Worm (Caenorhabditis elegans) whole organism, L3 larva: ENCODE results near the gene pgp-8.

Experiments
- R02D3.7 ChIP-seq: fragments of 150-350 bp; optimal IDR thresholded peaks from 2 replicates; lab custom pipeline; 2014; ENCODE audit warnings: missing biosample characterization, missing genetic modification characterization
- ZK546.5 ChIP-seq: sonication (generic microtip); optimal IDR thresholded peaks from 2 replicates; lab custom pipeline; 2017; ENCODE audit warnings: missing biosample characterization, missing genetic modification characterization
- aly-2 ChIP-seq: fragments of 150-350 bp; optimal IDR thresholded peaks from 2 replicates; lab custom pipeline; 2014; ENCODE audit warnings: missing biosample characterization, missing genetic modification characterization
- ama-1 ChIP-seq: fragments of 150-350 bp; optimal IDR thresholded peaks from 2 replicates; lab custom pipeline; 2018
- ceh-16 ChIP-seq: sonication (generic microtip); optimal IDR thresholded peaks from 2 replicates; lab custom pipeline; 2017; ENCODE audit warnings: missing biosample characterization, missing genetic modification characterization
- ceh-28 ChIP-seq: fragments of 150-350 bp; optimal IDR thresholded peaks from 2 replicates; lab custom pipeline; 2014; ENCODE audit warnings: missing biosample characterization, missing genetic modification reagents, missing genetic modification characterization
- ceh-82 ChIP-seq: fragments of 150-350 bp; optimal IDR thresholded peaks from 2 replicates; lab custom pipeline; 2014; ENCODE audit warnings: missing biosample characterization, missing genetic modification characterization
- ceh-9 ChIP-seq: sonication (generic microtip); optimal IDR thresholded peaks from 2 replicates; lab custom pipeline; 2018; ENCODE audit warnings: missing biosample characterization, missing genetic modification characterization
- daf-12 ChIP-seq: fragments of 150-350 bp; optimal IDR thresholded peaks from 2 replicates; lab custom pipeline; 2014; ENCODE audit warnings: missing biosample characterization, missing genetic modification reagents, missing genetic modification characterization
- egl-27 ChIP-seq: sonication (generic microtip); optimal IDR thresholded peaks from 4 replicates; lab custom pipeline; 2017; ENCODE audit warnings: missing biosample characterization, missing genetic modification reagents, missing genetic modification characterization
- egl-5 ChIP-seq: fragments of 150-350 bp; optimal IDR thresholded peaks from 2 replicates; lab custom pipeline; 2017; ENCODE audit warnings: missing biosample characterization, missing genetic modification reagents, missing genetic modification characterization, inconsistent platforms
- elt-1 ChIP-seq: fragments of 150-350 bp; optimal IDR thresholded peaks from 2 replicates; lab custom pipeline; 2014; ENCODE audit warnings: missing biosample characterization, missing genetic modification characterization
- elt-2 ChIP-seq: sonication (generic microtip); optimal IDR thresholded peaks from 2 replicates; lab custom pipeline; 2016; ENCODE audit warnings: missing genetic modification reagents, mild to moderate bottlenecking, missing genetic modification characterization, missing compliant biosample characterization
- elt-3 ChIP-seq, 3 experiments: fragments of 150-350 bp in 1 of 3; sonication (generic microtip) in 2 of 3; optimal IDR thresholded peaks; 2 replicates in 2 of 3; 4 replicates in 1 of 3; lab custom pipeline; 2014 to 2017; ENCODE audit warnings: missing biosample characterization in 3 of 3, missing genetic modification characterization in 3 of 3
- eor-1 ChIP-seq, 2 experiments: fragments of 150-350 bp; optimal IDR thresholded peaks; 2 replicates each; lab custom pipeline; 2014 to 2018; ENCODE audit warnings: missing biosample characterization in 2 of 2, missing genetic modification characterization in 2 of 2
- fkh-10 ChIP-seq: sonication (generic microtip); optimal IDR thresholded peaks from 2 replicates; lab custom pipeline; 2017; ENCODE audit warnings: missing biosample characterization, missing genetic modification reagents, missing genetic modification characterization
- fkh-2 ChIP-seq: fragments of 150-350 bp; optimal IDR thresholded peaks from 2 replicates; lab custom pipeline; 2014; ENCODE audit warnings: missing biosample characterization, missing genetic modification reagents, missing genetic modification characterization
- fos-1 ChIP-seq: fragments of 150-350 bp; optimal IDR thresholded peaks from 2 replicates; lab custom pipeline; 2014; ENCODE audit warnings: missing biosample characterization, missing genetic modification characterization
- hmg-11 ChIP-seq: sonication (generic microtip); optimal IDR thresholded peaks from 2 replicates; lab custom pipeline; 2016; ENCODE audit warnings: missing genetic modification characterization, missing compliant biosample characterization
- jun-1 ChIP-seq: fragments of 150-350 bp; optimal IDR thresholded peaks from 2 replicates; lab custom pipeline; 2014; ENCODE audit warnings: missing biosample characterization, missing genetic modification reagents, missing genetic modification characterization
- lin-15B ChIP-seq: fragments of 150-350 bp; optimal IDR thresholded peaks from 2 replicates; lab custom pipeline; 2014; ENCODE audit warnings: missing biosample characterization, missing genetic modification characterization
- lin-39 ChIP-seq: fragments of 150-350 bp; optimal IDR thresholded peaks from 2 replicates; lab custom pipeline; 2018; ENCODE audit warnings: missing biosample characterization, missing genetic modification reagents, missing genetic modification characterization
- lsy-12 ChIP-seq: sonication (generic microtip); optimal IDR thresholded peaks from 2 replicates; lab custom pipeline; 2016; ENCODE audit warnings: mild to moderate bottlenecking, missing genetic modification characterization, missing compliant biosample characterization
- mdl-1 ChIP-seq: fragments of 150-350 bp; optimal IDR thresholded peaks from 2 replicates; lab custom pipeline; 2014; ENCODE audit warnings: missing biosample characterization, missing genetic modification characterization
- mml-1 ChIP-seq: fragments of 150-350 bp; sonication (generic microtip); optimal IDR thresholded peaks from 3 replicates; lab custom pipeline; 2014; ENCODE audit warnings: missing biosample characterization, missing genetic modification characterization
- nfya-1 ChIP-seq: sonication (generic microtip); optimal IDR thresholded peaks from 2 replicates; lab custom pipeline; 2017; ENCODE audit warnings: missing genetic modification characterization, mild to moderate bottlenecking, missing compliant biosample characterization, antibody characterized with exemption, moderate library complexity; ENCODE audit not compliant: insufficient read depth
- nhr-11 ChIP-seq: fragments of 150-350 bp; optimal IDR thresholded peaks from 2 replicates; lab custom pipeline; 2014; ENCODE audit warnings: missing biosample characterization, missing genetic modification characterization
- nhr-12 ChIP-seq: fragments of 150-350 bp; optimal IDR thresholded peaks from 2 replicates; lab custom pipeline; 2014; ENCODE audit warnings: missing biosample characterization, missing genetic modification characterization
- nhr-23 ChIP-seq: fragments of 150-350 bp; optimal IDR thresholded peaks from 2 replicates; lab custom pipeline; 2014; ENCODE audit warnings: missing biosample characterization, missing genetic modification reagents, missing genetic modification characterization
- nhr-237 ChIP-seq: fragments of 150-350 bp; optimal IDR thresholded peaks from 2 replicates; lab custom pipeline; 2014; ENCODE audit warnings: missing biosample characterization, missing genetic modification characterization
- nhr-25 ChIP-seq: sonication (generic microtip); optimal IDR thresholded peaks from 2 replicates; lab custom pipeline; 2017; ENCODE audit warnings: missing biosample characterization, missing genetic modification characterization
- nhr-28 ChIP-seq: fragments of 150-350 bp; optimal IDR thresholded peaks from 2 replicates; lab custom pipeline; 2014; ENCODE audit warnings: missing biosample characterization, missing genetic modification characterization
- nhr-43 ChIP-seq: sonication (generic microtip); optimal IDR thresholded peaks from 2 replicates; lab custom pipeline; 2016; ENCODE audit warnings: mild to moderate bottlenecking, missing genetic modification characterization, missing compliant biosample characterization; ENCODE audit not compliant: poor library complexity, severe bottlenecking
- nhr-67 ChIP-seq: fragments of 150-350 bp; optimal IDR thresholded peaks from 2 replicates; lab custom pipeline; 2014; ENCODE audit warnings: missing biosample characterization, missing genetic modification characterization
- nhr-76 ChIP-seq: fragments of 150-350 bp; sonication (generic microtip); optimal IDR thresholded peaks from 5 replicates; lab custom pipeline; 2014; ENCODE audit warnings: missing biosample characterization, missing genetic modification characterization
- nhr-77 ChIP-seq: fragments of 150-350 bp; optimal IDR thresholded peaks from 2 replicates; lab custom pipeline; 2014; ENCODE audit warnings: missing biosample characterization, missing genetic modification characterization
- pha-4 ChIP-seq: fragments of 150-350 bp; optimal IDR thresholded peaks from 2 replicates; lab custom pipeline; 2014; ENCODE audit warnings: missing biosample characterization, missing genetic modification reagents, missing genetic modification characterization
- pqm-1 ChIP-seq: fragments of 150-350 bp; optimal IDR thresholded peaks from 2 replicates; lab custom pipeline; 2017; ENCODE audit warnings: missing biosample characterization, missing genetic modification characterization, inconsistent platforms
- sea-2 ChIP-seq: fragments of 150-350 bp; sonication (generic microtip); optimal IDR thresholded peaks from 4 replicates; lab custom pipeline; 2014; ENCODE audit warnings: missing biosample characterization, missing genetic modification reagents, missing genetic modification characterization
- skn-1 ChIP-seq: fragments of 150-350 bp; optimal IDR thresholded peaks from 2 replicates; lab custom pipeline; 2014; ENCODE audit warnings: missing biosample characterization, missing genetic modification characterization
- snpc-4 ChIP-seq: fragments of 150-350 bp; optimal IDR thresholded peaks from 2 replicates; lab custom pipeline; 2014; ENCODE audit warnings: missing biosample characterization, missing genetic modification characterization
- tbx-2 ChIP-seq: sonication (generic microtip); optimal IDR thresholded peaks from 2 replicates; lab custom pipeline; 2016; ENCODE audit warnings: mild to moderate bottlenecking, missing genetic modification characterization, missing compliant biosample characterization
- unc-39 ChIP-seq: sonication (generic microtip); optimal IDR thresholded peaks from 4 replicates; lab custom pipeline; 2017; ENCODE audit warnings: missing biosample characterization, missing genetic modification characterization
- unc-62 ChIP-seq: fragments of 150-350 bp; sonication (generic microtip); optimal IDR thresholded peaks from 4 replicates; lab custom pipeline; 2014; ENCODE audit warnings: missing biosample characterization, missing genetic modification reagents, missing genetic modification characterization
- zag-1 ChIP-seq: fragments of 150-350 bp; optimal IDR thresholded peaks from 2 replicates; lab custom pipeline; 2014; ENCODE audit warnings: missing biosample characterization, missing genetic modification characterization
- ztf-11 ChIP-seq: fragments of 150-350 bp; optimal IDR thresholded peaks from 2 replicates; lab custom pipeline; 2014; ENCODE audit warnings: missing biosample characterization, missing genetic modification characterization
- ztf-4 ChIP-seq: fragments of 150-350 bp; optimal IDR thresholded peaks from 2 replicates; lab custom pipeline; 2014; ENCODE audit warnings: missing biosample characterization, missing genetic modification characterization

The pgp-8 gene

ce11 chrX:10900952-10901351, 36.7 kb upstream of the pgp-8 start:
- TF ChIP-seq lin-39 (tag; lab: Kevin White, UChicago) (peak; percentile 64), egl-27 (tag; lab: Kevin White, UChicago) (no peak), elt-1 (tag; lab: Kevin White, UChicago) (no peak), ztf-4 (tag; lab: Kevin White, UChicago) (no peak), fos-1 (tag; lab: Kevin White, UChicago) (no peak), jun-1 (no peak), snpc-4 (tag; lab: Kevin White, UChicago) (peak; percentile 28), ceh-16 (tag; lab: Kevin White, UChicago) (no peak), R02D3.7 (tag; lab: Kevin White, UChicago) (no peak), fkh-10 (peak; percentile 48), daf-12 (tag; lab: Kevin White, UChicago) (no peak), skn-1 (tag; lab: Kevin White, UChicago) (no peak), elt-3 (tag; optimal IDR thresholded peaks at IDR 0.05; lab: Kevin White, UChicago) (no peak), nhr-67 (tag; lab: Kevin White, UChicago) (no peak), ceh-9 (tag; lab: Kevin White, UChicago) (no peak), mdl-1 (tag; lab: Kevin White, UChicago) (peak; percentile 39), pqm-1 (no peak), nhr-77 (tag; lab: Kevin White, UChicago) (no peak), nhr-76 (tag; lab: Kevin White, UChicago) (no peak), unc-62 (GFP tag; lab: Kevin White, UChicago) (no peak), nhr-11 (no peak), lsy-12 (tag; lab: Kevin White, UChicago) (peak; percentile 11), ZK546.5 (tag; lab: Kevin White, UChicago) (no peak), ceh-28 (tag; lab: Kevin White, UChicago) (peak; percentile 6), egl-5 (tag; lab: Kevin White, UChicago) (peak; percentile 81), unc-39 (no peak), zag-1 (tag; lab: Kevin White, UChicago) (no peak), mml-1 (tag; lab: Kevin White, UChicago) (no peak), pha-4 (tag; lab: Kevin White, UChicago) (peak; percentile 23), lin-15B (tag; lab: Kevin White, UChicago) (peak; percentile 33), nhr-25 (tag; lab: Kevin White, UChicago) (no peak), eor-1 (tag; optimal IDR thresholded peaks at IDR 0.05; lab: Kevin White, UChicago) (no peak), nhr-43 (tag; lab: Kevin White, UChicago) (peak; percentile 6), tbx-2 (tag; lab: Kevin White, UChicago) (no peak), hmg-11 (tag; lab: Kevin White, UChicago) (peak; percentile 11), elt-2 (tag; lab: Kevin White, UChicago) (no peak), ama-1 (lab: Kevin White, UChicago) (no peak), nhr-12 (tag; lab: Kevin White, UChicago) (no peak), ztf-11 (tag; lab: Kevin White, UChicago) (no peak), nhr-23 (no peak), nhr-28 (no peak), nfya-1 (peak; percentile 66), ceh-82 (tag; lab: Kevin White, UChicago) (no peak), aly-2 (no peak), nhr-237 (tag; lab: Kevin White, UChicago) (no peak), fkh-2 (tag; lab: Kevin White, UChicago) (peak; percentile 40), sea-2 (GFP tag; lab: Kevin White, UChicago) (no peak)
